Worm (Caenorhabditis elegans) whole organism, L4 larva: ENCODE data around the gene F46G11.2.
A peak's percentile ranks its signal among the peaks of the same experiment; 100 is the strongest.

Experiments
- D1046.2 ChIP-seq: fragments of 200-800 bp; sonication (Bioruptor generic); IDR thresholded peaks from 2 replicates; pipeline ENCODE4 v1.3.6; 2022; ENCODE audit warnings: missing genetic modification characterization, missing compliant biosample characterization
- F10B5.3 ChIP-seq: sonication (generic microtip); optimal IDR thresholded peaks from 2 replicates; lab custom pipeline; 2016; ENCODE audit warnings: mild to moderate bottlenecking, missing genetic modification characterization, missing compliant biosample characterization
- F26F4.8 ChIP-seq: fragments of 200-800 bp; sonication (Bioruptor generic); conservative IDR thresholded peaks from 2 replicates; pipeline ENCODE4 v1.3.6; 2022; ENCODE audit warnings: missing genetic modification characterization, missing compliant biosample characterization
- F44E2.7 ChIP-seq: fragments of 200-800 bp; sonication (Bioruptor generic); IDR thresholded peaks from 2 replicates; pipeline ENCODE4 v2.1.2; 2022; ENCODE audit warnings: missing genetic modification characterization, missing compliant biosample characterization
- F49E8.2 ChIP-seq: sonication (generic microtip); optimal IDR thresholded peaks from 2 replicates; lab custom pipeline; 2016; ENCODE audit warnings: missing compliant biosample characterization, mild to moderate bottlenecking, missing genetic modification characterization, borderline replicate concordance
- R02D3.7 ChIP-seq: fragments of 150-350 bp; sonication (generic microtip); optimal IDR thresholded peaks from 3 replicates; lab custom pipeline; 2014; ENCODE audit warnings: missing biosample characterization, missing genetic modification characterization
- T26A8.4 ChIP-seq: fragments of 200-800 bp; sonication (Bioruptor generic); IDR thresholded peaks from 2 replicates; pipeline ENCODE4 v1.3.6; 2022; ENCODE audit warnings: missing genetic modification characterization, missing compliant biosample characterization
- ZK337.2 ChIP-seq: fragments of 200-800 bp; sonication (Bioruptor generic); IDR thresholded peaks from 2 replicates; pipeline ENCODE4 v1.3.6; 2022; ENCODE audit warnings: missing genetic modification reagents, missing genetic modification characterization, missing compliant biosample characterization
- aly-2 ChIP-seq: sonication (generic microtip); optimal IDR thresholded peaks from 2 replicates; lab custom pipeline; 2018; ENCODE audit warnings: missing biosample characterization, missing genetic modification characterization
- ama-1 ChIP-seq: fragments of 150-350 bp; optimal IDR thresholded peaks from 2 replicates; lab custom pipeline; 2014; ENCODE audit warnings: inconsistent platforms, mixed read lengths
- arid-1 ChIP-seq: fragments of 200-800 bp; sonication (Bioruptor generic); conservative IDR thresholded peaks from 2 replicates; pipeline ENCODE4 v1.3.6; 2022; ENCODE audit warnings: missing genetic modification reagents, missing genetic modification characterization, missing compliant biosample characterization
- ceh-28 ChIP-seq: fragments of 150-350 bp; optimal IDR thresholded peaks from 2 replicates; lab custom pipeline; 2014; ENCODE audit warnings: missing biosample characterization, missing genetic modification reagents, missing genetic modification characterization
- ceh-44 ChIP-seq: fragments of 200-800 bp; sonication (Bioruptor generic); IDR thresholded peaks from 2 replicates; pipeline ENCODE4 v1.3.6; 2022; ENCODE audit warnings: missing genetic modification reagents, missing genetic modification characterization, missing compliant biosample characterization
- ceh-82 ChIP-seq: sonication (generic microtip); optimal IDR thresholded peaks from 2 replicates; lab custom pipeline; 2017; ENCODE audit warnings: missing biosample characterization, missing genetic modification characterization
- cey-2 ChIP-seq: sonication (generic microtip); optimal IDR thresholded peaks from 3 replicates; lab custom pipeline; 2017; ENCODE audit warnings: missing genetic modification characterization, mild to moderate bottlenecking, missing compliant biosample characterization, antibody characterized with exemption, borderline replicate concordance; ENCODE audit not compliant: insufficient read depth
- ctbp-1 ChIP-seq: fragments of 200-800 bp; sonication (Bioruptor generic); IDR thresholded peaks from 2 replicates; pipeline ENCODE4 v1.3.6; 2022; ENCODE audit warnings: missing genetic modification reagents, missing genetic modification characterization, missing compliant biosample characterization
- daf-12 ChIP-seq: fragments of 150-350 bp; optimal IDR thresholded peaks from 2 replicates; lab custom pipeline; 2014; ENCODE audit warnings: missing biosample characterization, missing genetic modification reagents, missing genetic modification characterization
- daf-19 ChIP-seq: fragments of 200-800 bp; sonication (Bioruptor generic); conservative IDR thresholded peaks from 2 replicates; pipeline ENCODE4 v1.3.6; 2022; ENCODE audit warnings: missing genetic modification characterization, missing compliant biosample characterization
- dmd-6 ChIP-seq: fragments of 200-800 bp; sonication (Bioruptor generic); IDR thresholded peaks from 2 replicates; pipeline ENCODE4 v1.3.6; 2022; ENCODE audit warnings: missing genetic modification reagents, missing genetic modification characterization, missing compliant biosample characterization
- dpl-1 ChIP-seq: fragments of 150-350 bp; optimal IDR thresholded peaks from 2 replicates; lab custom pipeline; 2014; ENCODE audit warnings: missing biosample characterization, missing genetic modification reagents, missing genetic modification characterization
- dve-1 ChIP-seq: sonication (generic microtip); optimal IDR thresholded peaks from 2 replicates; lab custom pipeline; 2017; ENCODE audit warnings: antibody characterized with exemption, mild to moderate bottlenecking, missing genetic modification characterization, missing compliant biosample characterization; ENCODE audit not compliant: insufficient read depth
- egl-27 ChIP-seq: sonication (generic microtip); optimal IDR thresholded peaks from 3 replicates; lab custom pipeline; 2017; ENCODE audit warnings: missing biosample characterization, missing genetic modification reagents, missing genetic modification characterization
- egl-43 ChIP-seq: fragments of 200-800 bp; sonication (Bioruptor generic); IDR thresholded peaks from 2 replicates; pipeline ENCODE4 v1.3.6; 2022; ENCODE audit warnings: missing genetic modification reagents, missing genetic modification characterization, missing compliant biosample characterization
- fkh-10 ChIP-seq: fragments of 150-350 bp; optimal IDR thresholded peaks from 2 replicates; lab custom pipeline; 2014; ENCODE audit warnings: missing biosample characterization, missing genetic modification reagents, missing genetic modification characterization
- gei-8 ChIP-seq: fragments of 200-800 bp; sonication (Bioruptor generic); optimal IDR thresholded peaks from 2 replicates; lab custom pipeline; 2018; ENCODE audit warnings: mild to moderate bottlenecking, missing genetic modification characterization, missing compliant biosample characterization
- jun-1 ChIP-seq: fragments of 150-350 bp; optimal IDR thresholded peaks from 2 replicates; lab custom pipeline; 2014; ENCODE audit warnings: missing biosample characterization, missing genetic modification reagents, missing genetic modification characterization
- lim-7 ChIP-seq: fragments of 200-800 bp; sonication (Bioruptor generic); IDR thresholded peaks from 2 replicates; pipeline ENCODE4 v1.3.6; 2022; ENCODE audit warnings: missing genetic modification characterization, missing compliant biosample characterization
- lin-13 ChIP-seq: fragments of 150-350 bp; optimal IDR thresholded peaks from 2 replicates; lab custom pipeline; 2014; ENCODE audit warnings: missing biosample characterization, missing genetic modification reagents, missing genetic modification characterization
- lin-15B ChIP-seq: fragments of 150-350 bp; sonication (generic microtip); optimal IDR thresholded peaks from 3 replicates; lab custom pipeline; 2014; ENCODE audit warnings: missing biosample characterization, missing genetic modification characterization
- lin-29 ChIP-seq: fragments of 200-800 bp; sonication (Bioruptor generic); IDR thresholded peaks from 2 replicates; pipeline ENCODE4 v1.3.6; 2022; ENCODE audit warnings: missing genetic modification reagents, missing genetic modification characterization, missing compliant biosample characterization
- lin-38 ChIP-seq: fragments of 200-800 bp; sonication (Bioruptor generic); IDR thresholded peaks from 2 replicates; pipeline ENCODE4 v1.3.6; 2022; ENCODE audit warnings: missing genetic modification reagents, missing genetic modification characterization, missing compliant biosample characterization
- lin-39 ChIP-seq: fragments of 150-350 bp; optimal IDR thresholded peaks from 2 replicates; lab custom pipeline; 2014; ENCODE audit warnings: missing biosample characterization, missing genetic modification reagents, missing genetic modification characterization
- madf-5 ChIP-seq, 2 experiments: fragments of 200-800 bp; sonication (Bioruptor generic); IDR thresholded peaks; 2 replicates each; pipeline ENCODE4 v1.3.6; 2022; ENCODE audit warnings: missing compliant biosample characterization in 2 of 2, missing genetic modification characterization in 2 of 2
- mdl-1 ChIP-seq, 2 experiments: fragments of 150-350 bp in 1 of 2; sonication (generic microtip) in 1 of 2; optimal IDR thresholded peaks; 2 replicates each; lab custom pipeline; 2014 to 2017; ENCODE audit warnings: missing biosample characterization in 2 of 2, missing genetic modification characterization in 2 of 2
- mdt-29 ChIP-seq: fragments of 200-800 bp; sonication (Bioruptor generic); IDR thresholded peaks from 2 replicates; pipeline ENCODE4 v1.3.6; 2022; ENCODE audit warnings: missing genetic modification reagents, missing genetic modification characterization, missing compliant biosample characterization
- mep-1 ChIP-seq: fragments of 150-350 bp; sonication (generic microtip); optimal IDR thresholded peaks from 3 replicates; lab custom pipeline; 2014; ENCODE audit warnings: missing biosample characterization, missing genetic modification characterization
- mxl-2 ChIP-seq: fragments of 200-800 bp; sonication (Bioruptor generic); conservative IDR thresholded peaks from 2 replicates; pipeline ENCODE4 v1.3.6; 2022; ENCODE audit warnings: missing genetic modification reagents, missing genetic modification characterization, missing compliant biosample characterization
- nhr-102 ChIP-seq: sonication (generic microtip); optimal IDR thresholded peaks from 2 replicates; lab custom pipeline; 2016; ENCODE audit warnings: mild to moderate bottlenecking, missing genetic modification characterization, moderate library complexity, missing compliant biosample characterization
- nhr-111 ChIP-seq: fragments of 200-800 bp; sonication (Bioruptor generic); optimal IDR thresholded peaks from 2 replicates; lab custom pipeline; 2018; ENCODE audit warnings: mild to moderate bottlenecking, missing genetic modification characterization, missing compliant biosample characterization
- nhr-25 ChIP-seq: sonication (generic microtip); optimal IDR thresholded peaks from 2 replicates; lab custom pipeline; 2017; ENCODE audit warnings: missing genetic modification characterization, mild to moderate bottlenecking, missing compliant biosample characterization, antibody characterized with exemption, moderate library complexity, borderline replicate concordance; ENCODE audit not compliant: insufficient read depth
- nhr-28 ChIP-seq: fragments of 150-350 bp; optimal IDR thresholded peaks from 2 replicates; lab custom pipeline; 2014; ENCODE audit warnings: missing biosample characterization, missing genetic modification characterization
- nhr-76 ChIP-seq: fragments of 150-350 bp; optimal IDR thresholded peaks from 2 replicates; lab custom pipeline; 2014; ENCODE audit warnings: missing biosample characterization, missing genetic modification characterization
- nhr-77 ChIP-seq: fragments of 150-350 bp; optimal IDR thresholded peaks from 2 replicates; lab custom pipeline; 2014; ENCODE audit warnings: missing biosample characterization, missing genetic modification characterization
- php-3 ChIP-seq: fragments of 200-800 bp; sonication (Bioruptor generic); IDR thresholded peaks from 2 replicates; pipeline ENCODE4 v1.3.6; 2022; ENCODE audit warnings: missing genetic modification reagents, missing genetic modification characterization, missing compliant biosample characterization
- rbr-2 ChIP-seq: sonication (generic microtip); optimal IDR thresholded peaks from 2 replicates; lab custom pipeline; 2016; ENCODE audit warnings: missing genotype, missing genetic modification characterization, missing compliant biosample characterization
- spr-3 ChIP-seq: fragments of 200-800 bp; sonication (Bioruptor generic); optimal IDR thresholded peaks from 2 replicates; lab custom pipeline; 2018; ENCODE audit warnings: mild to moderate bottlenecking, missing genetic modification characterization, missing compliant biosample characterization
- tra-1 ChIP-seq: fragments of 200-800 bp; sonication (Bioruptor generic); IDR thresholded peaks from 2 replicates; pipeline ENCODE4 v1.3.6; 2022; ENCODE audit warnings: missing genetic modification reagents, missing genetic modification characterization, missing compliant biosample characterization
- unc-62 ChIP-seq, 3 experiments: fragments of 150-350 bp in 1 of 3; sonication (generic microtip); optimal IDR thresholded peaks in 2 of 3; peaks in 1 of 3; 1 replicate in 1 of 3; 2 replicates in 2 of 3; lab custom pipeline; 2014 to 2017; ENCODE audit warnings: missing biosample characterization in 3 of 3, missing genetic modification characterization in 3 of 3, missing genetic modification reagents in 3 of 3, missing genotype in 1 of 3
- vab-7 ChIP-seq: fragments of 200-800 bp; sonication (Bioruptor generic); IDR thresholded peaks from 2 replicates; pipeline ENCODE4 v1.3.6; 2022; ENCODE audit warnings: missing genetic modification reagents, missing genetic modification characterization, missing compliant biosample characterization
- zip-2 ChIP-seq: fragments of 150-350 bp; optimal IDR thresholded peaks from 2 replicates; lab custom pipeline; 2014; ENCODE audit warnings: missing biosample characterization, missing genetic modification characterization

The F46G11.2 gene

ce11 chrX:5811997-5812562 is 24.1 kb downstream of the F46G11.2 start (continued):
- TF ChIP-seq dve-1 (tag; lab: Kevin White, UChicago) (peak; percentile 82), nhr-102 (tag; lab: Kevin White, UChicago) (peak; percentile 76), tra-1 (GFP tag; lab: Robert Waterston, UW) (no peak), mdt-29 (GFP tag; lab: Robert Waterston, UW) (no peak), dmd-6 (GFP tag; lab: Robert Waterston, UW) (peak; percentile 27; the same call in 1 of the 2 replicates), ZK337.2 (GFP tag; lab: Robert Waterston, UW) (no peak), lim-7 (GFP tag; lab: Robert Waterston, UW) (no peak), aly-2 (no peak), unc-62 (GFP tag; optimal IDR thresholded peaks at IDR 0.05 in 1 of 2; lab: Kevin White, UChicago) (peak in 1 of 2 experiments; percentile 88), unc-62 (tag; optimal IDR thresholded peaks at IDR 0.05; lab: Kevin White, UChicago) (no peak), ceh-82 (tag; lab: Kevin White, UChicago) (no peak), lin-15B (tag; lab: Kevin White, UChicago) (no peak), F26F4.8 (no peak), lin-13 (GFP tag; lab: Kevin White, UChicago) (no peak), zip-2 (tag; lab: Kevin White, UChicago) (no peak), nhr-28 (peak; percentile 30), lin-39 (tag; lab: Kevin White, UChicago) (no peak), mep-1 (peak; percentile 63), nhr-77 (peak; percentile 19), rbr-2 (peak; percentile 76), R02D3.7 (tag; lab: Kevin White, UChicago) (no peak), F49E8.2 (tag; lab: Kevin White, UChicago) (no peak), nhr-25 (tag; lab: Kevin White, UChicago) (no peak), ctbp-1 (GFP tag; lab: Robert Waterston, UW) (peak; percentile 67; the same call in 1 of the 2 replicates), spr-3 (no peak), arid-1 (GFP tag; lab: Robert Waterston, UW) (no peak; the same call in 1 of the 2 replicates), F44E2.7 (no peak), mdl-1 (tag; optimal IDR thresholded peaks at IDR 0.05; lab: Kevin White, UChicago) (peak; percentile 64 to 93), gei-8 (GFP tag; lab: Kevin White, UChicago) (no peak), jun-1 (tag; lab: Kevin White, UChicago) (no peak), vab-7 (GFP tag; lab: Robert Waterston, UW) (no peak), lin-38 (GFP tag; lab: Robert Waterston, UW) (no peak), T26A8.4 (GFP tag; lab: Robert Waterston, UW) (peak; percentile 79; the same call in 1 of the 2 replicates), mxl-2 (GFP tag; lab: Robert Waterston, UW) (0 out of 2 replicates have a peak, but pooled peaks have one; percentile 9), F10B5.3 (peak; percentile 42), ceh-44 (GFP tag; lab: Robert Waterston, UW) (no peak), daf-19 (GFP tag; lab: Robert Waterston, UW) (no peak), ceh-28 (tag; lab: Kevin White, UChicago) (peak; percentile 57), D1046.2 (GFP tag; lab: Robert Waterston, UW) (no peak), nhr-111 (GFP tag; lab: Kevin White, UChicago) (peak; percentile 21), daf-12 (no peak), nhr-76 (tag; lab: Kevin White, UChicago) (no peak), egl-43 (GFP tag; lab: Robert Waterston, UW) (no peak), lin-29 (GFP tag; lab: Robert Waterston, UW) (no peak), ama-1 (lab: Kevin White, UChicago) (no peak), dpl-1 (GFP tag; lab: Kevin White, UChicago) (peak; percentile 46), madf-5 (GFP tag; IDR thresholded peaks at IDR 0.05; lab: Robert Waterston, UW) (no peak), fkh-10 (GFP tag; lab: Kevin White, UChicago) (peak; percentile 55), php-3 (0 out of 2 replicates have a peak, but pooled peaks have one; percentile 39), cey-2 (tag; lab: Kevin White, UChicago) (no peak), egl-27 (tag; lab: Kevin White, UChicago) (no peak)
